Fruit fly (Drosophila melanogaster): ENCODE data around the gene Klp67A.

Gene Klp67A

DNA sequence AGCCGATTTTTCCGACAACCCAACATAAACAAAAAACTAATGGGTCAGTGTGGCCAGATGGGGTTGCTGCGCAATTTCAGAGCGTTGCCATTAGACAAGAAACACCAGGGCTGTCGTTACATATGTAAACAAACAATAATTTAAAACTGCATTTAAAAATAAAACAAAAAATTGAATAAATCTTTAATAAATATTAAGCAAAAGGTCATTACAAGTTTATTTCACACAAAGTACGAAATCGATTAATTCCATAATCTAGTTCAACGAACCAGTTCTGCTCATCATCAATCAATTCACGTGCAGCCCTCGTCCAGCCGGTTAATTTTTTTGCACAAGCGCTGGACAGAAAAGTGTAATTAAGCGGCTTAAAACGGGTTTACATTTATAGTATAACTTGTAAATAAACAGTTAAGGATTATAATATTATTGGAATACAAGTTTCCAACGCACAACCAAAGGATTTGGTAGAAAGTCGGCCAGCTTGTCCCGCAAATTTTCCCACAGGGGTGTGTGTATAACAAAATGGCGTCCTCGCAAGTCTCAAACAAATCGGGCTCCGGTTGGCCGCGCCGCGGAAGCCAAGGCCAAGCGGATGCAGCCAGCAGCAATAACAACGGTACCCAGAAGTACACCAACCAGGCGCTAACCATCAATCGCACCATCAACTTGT, 44.0 kb upstream of the Klp67A start, which contains the start of the genes CG4022 and Cpsf5 (continued):
- TF ChIP-seq net (GFP tag; optimal IDR thresholded peaks at IDR 0.05) (peak; percentile 54), CG3032 (tag; optimal IDR thresholded peaks at IDR 0.05) (peak; percentile 75), CG11902 (GFP tag; optimal IDR thresholded peaks at IDR 0.05) (peak; percentile 4), Ets96B (tag; optimal IDR thresholded peaks at IDR 0.05) (peak; percentile 61), CG11294 (GFP tag; IDR thresholded peaks at IDR 0.05) (0 out of 2 replicates have a peak, but pooled peaks have one; percentile 22), CG1621 (tag; optimal IDR thresholded peaks at IDR 0.05) (peak; percentile 36), Hr38 (GFP tag; optimal IDR thresholded peaks at IDR 0.05) (no peak), Eip75B (GFP tag; optimal IDR thresholded peaks at IDR 0.05) (peak; percentile 78), CG6163 (GFP tag; IDR thresholded peaks at IDR 0.05) (peak; percentile 79), fd59A (GFP tag; optimal IDR thresholded peaks at IDR 0.05) (no peak), Sox102F (GFP tag; optimal IDR thresholded peaks at IDR 0.05) (peak; percentile 77), spab (GFP tag; optimal IDR thresholded peaks at IDR 0.05) (no peak), CG8632 (GFP tag; optimal IDR thresholded peaks at IDR 0.05) (peak; percentile 29), CG9139 (GFP tag; optimal IDR thresholded peaks at IDR 0.05) (no peak), CG8319 (GFP tag; optimal IDR thresholded peaks at IDR 0.05) (no peak), cyc (GFP tag; optimal IDR thresholded peaks at IDR 0.05) (peak; percentile 62), CG15336 (GFP tag; IDR thresholded peaks at IDR 0.05) (peak; percentile 79), Lpt (GFP tag; optimal IDR thresholded peaks at IDR 0.05) (peak; percentile 49), topi (GFP tag; optimal IDR thresholded peaks at IDR 0.05) (peak; percentile 70), CG16779 (tag; optimal IDR thresholded peaks at IDR 0.05) (no peak), CG8119 (GFP tag; IDR thresholded peaks at IDR 0.05) (peak; percentile 73), acj6 (GFP tag; optimal IDR thresholded peaks at IDR 0.05) (peak; percentile 77), fd85E (GFP tag; optimal IDR thresholded peaks at IDR 0.05) (no peak), CG11762 (GFP tag; optimal IDR thresholded peaks at IDR 0.05; ENCODE audit: insufficient read depth) (peak; percentile 45), CG32006 (GFP tag; optimal IDR thresholded peaks at IDR 0.05) (peak; percentile 82), Eip78C (GFP tag) (peak; percentile 91), Eip93F (GFP tag; optimal IDR thresholded peaks at IDR 0.05) (peak; percentile 69), ss (GFP tag; optimal IDR thresholded peaks at IDR 0.05) (peak; percentile 34 to 47), CG6808 (GFP tag; optimal IDR thresholded peaks at IDR 0.05) (peak; percentile 36)

DNA sequence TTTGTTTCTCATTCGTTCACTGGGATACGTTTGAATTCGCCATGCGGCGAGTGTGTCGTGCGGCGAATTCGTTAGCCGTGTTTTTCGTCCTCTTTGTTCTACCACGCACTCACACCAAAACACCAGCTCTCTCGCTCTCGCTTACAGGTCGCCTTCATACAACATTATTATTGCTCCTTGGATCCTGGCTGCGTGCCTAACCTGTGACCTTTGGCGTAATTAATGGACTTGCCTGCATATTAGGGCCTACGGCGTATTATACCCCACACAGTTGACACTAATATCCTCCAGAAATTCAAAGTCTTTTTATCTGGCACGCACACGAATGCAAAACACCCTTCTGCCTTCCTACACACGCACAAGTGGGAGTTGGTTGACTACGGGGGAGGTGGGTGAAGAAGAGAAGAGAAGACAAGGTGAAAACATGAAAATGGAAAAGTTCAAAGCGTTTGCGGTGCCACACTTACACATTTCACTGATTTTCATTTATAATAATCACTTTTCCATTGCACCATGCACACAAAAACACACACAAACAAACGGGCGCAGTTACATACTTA, 43.3 kb upstream of the Klp67A start:
- TF ChIP-seq CG1621 (tag; optimal IDR thresholded peaks at IDR 0.05) (peak; percentile 52), Sox14 (GFP tag; optimal IDR thresholded peaks at IDR 0.05) (peak; percentile 80), CG8632 (GFP tag; optimal IDR thresholded peaks at IDR 0.05) (no peak), OdsH (GFP tag; optimal IDR thresholded peaks at IDR 0.05) (no peak), CG10669 (GFP tag; optimal IDR thresholded peaks at IDR 0.05) (no peak), CG11762 (GFP tag; optimal IDR thresholded peaks at IDR 0.05; ENCODE audit: insufficient read depth) (no peak), Sox102F (GFP tag; optimal IDR thresholded peaks at IDR 0.05) (no peak), Gug (GFP tag; IDR thresholded peaks at IDR 0.05) (no peak), pdm3 (GFP tag; optimal IDR thresholded peaks at IDR 0.05) (no peak), dac (GFP tag; optimal IDR thresholded peaks at IDR 0.05) (no peak), ss (GFP tag; optimal IDR thresholded peaks at IDR 0.05) (peak; percentile 23 to 41), CG6163 (GFP tag; IDR thresholded peaks at IDR 0.05) (no peak), CG34406 (GFP tag; optimal IDR thresholded peaks at IDR 0.05) (no peak), CG6808 (GFP tag; optimal IDR thresholded peaks at IDR 0.05) (no peak), lz (GFP tag; optimal IDR thresholded peaks at IDR 0.05) (no peak), CG11902 (GFP tag; optimal IDR thresholded peaks at IDR 0.05) (no peak), Eip78C (GFP tag) (no peak), CG3032 (tag; optimal IDR thresholded peaks at IDR 0.05) (no peak), CG11294 (GFP tag; IDR thresholded peaks at IDR 0.05) (no peak), CG16779 (tag; optimal IDR thresholded peaks at IDR 0.05) (no peak), Hr38 (GFP tag; optimal IDR thresholded peaks at IDR 0.05) (no peak), CG8319 (GFP tag; optimal IDR thresholded peaks at IDR 0.05) (no peak), acj6 (GFP tag; optimal IDR thresholded peaks at IDR 0.05) (no peak), Smox (GFP tag; optimal IDR thresholded peaks at IDR 0.05) (no peak), CG6792 (GFP tag; optimal IDR thresholded peaks at IDR 0.05) (no peak), Ets96B (tag; optimal IDR thresholded peaks at IDR 0.05) (no peak)
